Fruit fly (Drosophila melanogaster): ENCODE measurements around the gene Root.

- no peak for TF ChIP-seq CG32121 (GFP tag; IDR thresholded peaks at IDR 0.05)
- no peak for TF ChIP-seq fd96Ca (GFP tag; IDR thresholded peaks at IDR 0.05)
- no peak for TF ChIP-seq gl (tag; optimal IDR thresholded peaks at IDR 0.05)
- TF ChIP-seq CG15710 (tag; optimal IDR thresholded peaks at IDR 0.05) = no peak
- TF ChIP-seq CG14655 (GFP tag; optimal IDR thresholded peaks at IDR 0.05) = no peak
- TF ChIP-seq rn (GFP tag; IDR thresholded peaks at IDR 0.05) = no peak
- TF ChIP-seq Snoo (tag; optimal IDR thresholded peaks at IDR 0.05) = no peak
- TF ChIP-seq Ets98B (GFP tag; IDR thresholded peaks at IDR 0.05) = no peak
- TF ChIP-seq CG8301 (tag; optimal IDR thresholded peaks at IDR 0.05) = no peak
Measured at dm6 chr3R:24065718-24066117, 47.4 kb upstream of the Root start.
